Worm (Caenorhabditis elegans): Measurements from ENCODE around the gene R07E5.7.

- TF ChIP-seq lin-13 (tag; optimal IDR thresholded peaks at IDR 0.05) = no peak
- no peak for TF ChIP-seq ceh-83 (GFP tag; optimal IDR thresholded peaks at IDR 0.05)
- no peak for TF ChIP-seq bed-3 (GFP tag; optimal IDR thresholded peaks at IDR 0.05)
- TF ChIP-seq snpc-4 (tag; optimal IDR thresholded peaks at IDR 0.05) = no peak
- TF ChIP-seq lsy-2 (tag; optimal IDR thresholded peaks at IDR 0.05) = no peak
- no peak for TF ChIP-seq ceh-43 (GFP tag; optimal IDR thresholded peaks at IDR 0.05)
- TF ChIP-seq pha-4 (tag; optimal IDR thresholded peaks at IDR 0.05) = no peak
- TF ChIP-seq unc-62 (GFP tag; optimal IDR thresholded peaks at IDR 0.05) = no peak
- TF ChIP-seq nhr-76 (tag; optimal IDR thresholded peaks at IDR 0.05) = no peak
- TF ChIP-seq nhr-12 (tag; optimal IDR thresholded peaks at IDR 0.05) = no peak
- TF ChIP-seq unc-39 (tag; optimal IDR thresholded peaks at IDR 0.05) = no peak
- TF ChIP-seq mep-1 (tag; optimal IDR thresholded peaks at IDR 0.05) = no peak
Measured at ce11 chrIII:4435262-4435661, 16.3 kb upstream of the R07E5.7 start.
